Worm (Caenorhabditis elegans) whole organism, mixed stage, embryonic: Measurements from ENCODE around the gene dhhc-14.

Source experiments
- cnd-1 ChIP-seq: fragments of 200-800 bp; sonication (Bioruptor generic); optimal IDR thresholded peaks from 2 replicates; lab custom pipeline; 2018; ENCODE audit warnings: mild to moderate bottlenecking, missing genetic modification characterization, missing compliant biosample characterization
- drap-1 ChIP-seq: fragments of 200-800 bp; sonication (Bioruptor generic); optimal IDR thresholded peaks from 3 replicates; lab custom pipeline; 2018; ENCODE audit warnings: mild to moderate bottlenecking, missing genetic modification characterization, missing compliant biosample characterization
- lin-13 ChIP-seq: fragments of 150-350 bp; optimal IDR thresholded peaks from 2 replicates; lab custom pipeline; 2014; ENCODE audit warnings: missing biosample characterization, missing genetic modification characterization
- mep-1 ChIP-seq: fragments of 150-350 bp; optimal IDR thresholded peaks from 2 replicates; lab custom pipeline; 2017; ENCODE audit warnings: missing biosample characterization, missing genetic modification reagents, missing genetic modification characterization, inconsistent platforms
- nhr-12 ChIP-seq: fragments of 150-350 bp; optimal IDR thresholded peaks from 2 replicates; lab custom pipeline; 2014; ENCODE audit warnings: missing biosample characterization, missing genetic modification characterization
- nhr-28 ChIP-seq: fragments of 150-350 bp; optimal IDR thresholded peaks from 2 replicates; lab custom pipeline; 2014; ENCODE audit warnings: missing biosample characterization, missing genetic modification characterization
- nhr-76 ChIP-seq: sonication (generic microtip); optimal IDR thresholded peaks from 2 replicates; lab custom pipeline; 2017; ENCODE audit warnings: missing biosample characterization, missing genetic modification characterization
- unc-39 ChIP-seq: fragments of 150-350 bp; optimal IDR thresholded peaks from 2 replicates; lab custom pipeline; 2014; ENCODE audit warnings: missing biosample characterization, missing genetic modification characterization

ce11 chrX:8584825-8585384 is 32.8 kb downstream of the dhhc-14 start:
- TF ChIP-seq drap-1 (no peak), nhr-28 (tag; lab: Kevin White, UChicago) (no peak), mep-1 (tag; lab: Kevin White, UChicago) (no peak), lin-13 (no peak), nhr-76 (tag; lab: Kevin White, UChicago) (no peak), unc-39 (tag; lab: Kevin White, UChicago) (no peak), nhr-12 (tag; lab: Kevin White, UChicago) (no peak), cnd-1 (tag; lab: Kevin White, UChicago) (no peak)
